ENCODE assay signal across 3 worm cellular contexts in genomic region chrX:2464064-2464463, ce11.
TF ChIP-seq lines count a peak whose summit lies in the region.

No protein-coding gene starts in this region.

TF ChIP-seq in whole organism, L1 larva, 84 proteins besides CTCF, POLR2A, EP300 and RAD21:
- TF ChIP-seq zip-4 (GFP tag; optimal IDR thresholded peaks at IDR 0.05; lab: Kevin White, UChicago) (no peak), unc-98 (GFP tag; IDR thresholded peaks at IDR 0.05; lab: Robert Waterston, UW) (no peak), pax-3 (tag; optimal IDR thresholded peaks at IDR 0.05; lab: Kevin White, UChicago) (no peak), nhr-20 (tag; optimal IDR thresholded peaks at IDR 0.05; lab: Kevin White, UChicago) (no peak), sup-37 (GFP tag; optimal IDR thresholded peaks at IDR 0.05; lab: Kevin White, UChicago) (no peak), nhr-19 (GFP tag; conservative IDR thresholded peaks at IDR 0.05; lab: Robert Waterston, UW) (no peak), nhr-47 (tag; optimal IDR thresholded peaks at IDR 0.05; lab: Kevin White, UChicago) (peak; percentile 63), zag-1 (tag; optimal IDR thresholded peaks at IDR 0.05; lab: Kevin White, UChicago) (no peak), dpl-1 (GFP tag; optimal IDR thresholded peaks at IDR 0.05; lab: Kevin White, UChicago) (no peak), nhr-71 (tag; optimal IDR thresholded peaks at IDR 0.05; lab: Kevin White, UChicago) (peak; percentile 59), swsn-7 (tag; optimal IDR thresholded peaks at IDR 0.05; lab: Kevin White, UChicago) (peak; percentile 27), efl-3 (GFP tag; optimal IDR thresholded peaks at IDR 0.05; lab: Kevin White, UChicago) (no peak), dsc-1 (tag; optimal IDR thresholded peaks at IDR 0.05; lab: Kevin White, UChicago) (peak; percentile 36), ceh-8 (GFP tag; optimal IDR thresholded peaks at IDR 0.05; lab: Kevin White, UChicago) (peak; percentile 79), vab-15 (tag; optimal IDR thresholded peaks at IDR 0.05; lab: Kevin White, UChicago) (no peak), ceh-63 (GFP tag; optimal IDR thresholded peaks at IDR 0.05; lab: Kevin White, UChicago) (peak; percentile 28), lin-14 (GFP tag; optimal IDR thresholded peaks at IDR 0.05; lab: Kevin White, UChicago) (peak; percentile 83), nhr-76 (tag; optimal IDR thresholded peaks at IDR 0.05; lab: Kevin White, UChicago) (no peak), nhr-11 (tag; optimal IDR thresholded peaks at IDR 0.05; lab: Kevin White, UChicago) (no peak), unc-130 (tag; optimal IDR thresholded peaks at IDR 0.05; lab: Kevin White, UChicago) (no peak), elt-3 (tag; optimal IDR thresholded peaks at IDR 0.05; lab: Kevin White, UChicago) (no peak), xbp-1 (tag; optimal IDR thresholded peaks at IDR 0.05; lab: Kevin White, UChicago) (peak; percentile 1), unc-86 (tag; optimal IDR thresholded peaks at IDR 0.05; lab: Kevin White, UChicago) (peak; percentile 24), ceh-88 (GFP tag; IDR thresholded peaks at IDR 0.05; lab: Robert Waterston, UW) (peak; percentile 36; the same call in 1 of the 2 replicates)
TF ChIP-seq in whole organism, L1 larva: peak in this region for 10.

TF ChIP-seq in whole organism, L2 larva, 48 proteins besides CTCF, POLR2A, EP300 and RAD21:
- TF ChIP-seq sma-9 (GFP tag; optimal IDR thresholded peaks at IDR 0.05; lab: Kevin White, UChicago) (peak; percentile 1), sma-9 (tag; optimal IDR thresholded peaks at IDR 0.05; lab: Kevin White, UChicago) (no peak), nhr-21 (tag; optimal IDR thresholded peaks at IDR 0.05; lab: Kevin White, UChicago) (no peak)

TF ChIP-seq in whole organism, L4 larva, 104 proteins besides CTCF, POLR2A, EP300 and RAD21:
- no peak for TF ChIP-seq madf-5 (GFP tag; IDR thresholded peaks at IDR 0.05; lab: Robert Waterston, UW)
- 0 out of 2 replicates have a peak, but pooled peaks have one; percentile 29 for TF ChIP-seq ctbp-1 (GFP tag; IDR thresholded peaks at IDR 0.05; lab: Robert Waterston, UW)
TF ChIP-seq in whole organism, L4 larva: peak in this region for 1.
